Fruit fly (Drosophila melanogaster): ENCODE data around the gene Las.

Gene Las

dm6 chr3L:20440902-20441429, 8.8 kb upstream of the Las start:
- TF ChIP-seq Hr83 (GFP tag; optimal IDR thresholded peaks at IDR 0.05; ENCODE audit: poor library complexity, severe bottlenecking) (no peak), br (GFP tag; optimal IDR thresholded peaks at IDR 0.05) (no peak), Hr78 (GFP tag; optimal IDR thresholded peaks at IDR 0.05) (no peak), ey (GFP tag; optimal IDR thresholded peaks at IDR 0.05) (no peak), Vsx2 (GFP tag; optimal IDR thresholded peaks at IDR 0.05; ENCODE audit: partially characterized antibody) (no peak), woc (GFP tag; optimal IDR thresholded peaks at IDR 0.05) (no peak), Mio (GFP tag; optimal IDR thresholded peaks at IDR 0.05) (no peak), Sp1 (GFP tag; optimal IDR thresholded peaks at IDR 0.05) (no peak), dsf (GFP tag; optimal IDR thresholded peaks at IDR 0.05; ENCODE audit: borderline replicate concordance) (no peak), sv (GFP tag; optimal IDR thresholded peaks at IDR 0.05) (no peak), usp (GFP tag; optimal IDR thresholded peaks at IDR 0.05) (no peak), dmrt93B (GFP tag; optimal IDR thresholded peaks at IDR 0.05) (no peak), Dif (GFP tag; optimal IDR thresholded peaks at IDR 0.05; ENCODE audit: partially characterized antibody) (no peak), Abd-B (GFP tag; optimal IDR thresholded peaks at IDR 0.05) (no peak), CG32264 (GFP tag; optimal IDR thresholded peaks at IDR 0.05) (no peak), CrebA (GFP tag; optimal IDR thresholded peaks at IDR 0.05; ENCODE audit: borderline replicate concordance) (no peak), foxo (GFP tag; optimal IDR thresholded peaks at IDR 0.05) (no peak)

dm6 chr3L:20439772-20440171, 7.6 kb upstream of the Las start, which contains the start of gene Hpd:
Gene Hpd, minus strand, starts transcription at chr3L:20439872.
- TF ChIP-seq h (GFP tag; optimal IDR thresholded peaks at IDR 0.05) (no peak), Dfd (GFP tag; optimal IDR thresholded peaks at IDR 0.05) (no peak), Vsx2 (GFP tag; optimal IDR thresholded peaks at IDR 0.05; ENCODE audit: partially characterized antibody) (no peak), fru (GFP tag; optimal IDR thresholded peaks at IDR 0.05) (no peak), rgr (GFP tag; optimal IDR thresholded peaks at IDR 0.05) (no peak), woc (GFP tag; optimal IDR thresholded peaks at IDR 0.05) (no peak), Hr83 (GFP tag; optimal IDR thresholded peaks at IDR 0.05; ENCODE audit: poor library complexity, severe bottlenecking) (no peak)

dm6 chr3L:20436069-20436468, 3.9 kb upstream of the Las start, which contains the start of the genes mRpL15 and CtIP:
Gene mRpL15, minus strand, starts transcription at chr3L:20436209.
Gene CtIP, plus strand, starts transcription at chr3L:20436250.
- no peak for TF ChIP-seq ey (GFP tag; optimal IDR thresholded peaks at IDR 0.05)
- no peak for TF ChIP-seq Rel (GFP tag; optimal IDR thresholded peaks at IDR 0.05)
- no peak for TF ChIP-seq Rel (tag; optimal IDR thresholded peaks at IDR 0.05)
- peak; percentile 71 for TF ChIP-seq sage (GFP tag; optimal IDR thresholded peaks at IDR 0.05)

dm6 chr3L:20431619-20432018, 542 bp downstream of the Las start:
- TF ChIP-seq HLH106 (tag; optimal IDR thresholded peaks at IDR 0.05), result no peak
- TF ChIP-seq Hnf4 (GFP tag; optimal IDR thresholded peaks at IDR 0.05), result no peak
- no peak for TF ChIP-seq fru (GFP tag; optimal IDR thresholded peaks at IDR 0.05)
- TF ChIP-seq Abd-B (GFP tag; optimal IDR thresholded peaks at IDR 0.05), result no peak
- TF ChIP-seq Vsx2 (GFP tag; optimal IDR thresholded peaks at IDR 0.05; ENCODE audit: partially characterized antibody), result no peak
- no peak for TF ChIP-seq br (GFP tag; optimal IDR thresholded peaks at IDR 0.05)
- TF ChIP-seq usp (GFP tag; optimal IDR thresholded peaks at IDR 0.05), result no peak
- no peak for TF ChIP-seq psq (GFP tag; optimal IDR thresholded peaks at IDR 0.05)
- TF ChIP-seq Dfd (GFP tag; optimal IDR thresholded peaks at IDR 0.05), result no peak

- TF ChIP-seq br (GFP tag; optimal IDR thresholded peaks at IDR 0.05), result no peak
- no peak for TF ChIP-seq Rel (GFP tag; optimal IDR thresholded peaks at IDR 0.05)
- TF ChIP-seq Rel (tag; optimal IDR thresholded peaks at IDR 0.05), result peak; percentile 15
Observed at dm6 chr3L:20430182-20430581, 2.0 kb downstream of the Las start, which contains the start of gene CG5262. Gene CG5262, minus strand, starts transcription at chr3L:20430475.

dm6 chr3L:20427449-20427848, 4.7 kb downstream of the Las start, which contains the start of gene CG5274:
Gene CG5274, minus strand, starts transcription at chr3L:20427666.
- no peak for TF ChIP-seq woc (GFP tag; optimal IDR thresholded peaks at IDR 0.05)
- no peak for TF ChIP-seq dsf (GFP tag; optimal IDR thresholded peaks at IDR 0.05; ENCODE audit: borderline replicate concordance)
- TF ChIP-seq sage (GFP tag; optimal IDR thresholded peaks at IDR 0.05), result no peak
- no peak for TF ChIP-seq rgr (GFP tag; optimal IDR thresholded peaks at IDR 0.05)

Data from whole organism, wandering third instar larva.